Worm (Caenorhabditis elegans) whole organism, early embryonic: ENCODE measurements around the gene DC2.5.

Experiments used
- aly-1 ChIP-seq: sonication (generic microtip); optimal IDR thresholded peaks from 2 replicates; lab custom pipeline; 2016; ENCODE audit warnings: missing genetic modification characterization, missing compliant biosample characterization
- ama-1 ChIP-seq: fragments of 150-350 bp; optimal IDR thresholded peaks from 2 replicates; lab custom pipeline; 2014
- ceh-36 ChIP-seq: sonication (generic microtip); optimal IDR thresholded peaks from 2 replicates; lab custom pipeline; 2016; ENCODE audit warnings: missing genetic modification characterization, inconsistent platforms, missing compliant biosample characterization
- ets-7 ChIP-seq: sonication (generic microtip); optimal IDR thresholded peaks from 2 replicates; lab custom pipeline; 2016; ENCODE audit warnings: missing genotype, missing genetic modification characterization, missing compliant biosample characterization
- flt-1 ChIP-seq: fragments of 200-800 bp; sonication (Bioruptor generic); IDR thresholded peaks from 2 replicates; pipeline ENCODE4 v1.3.6; 2022; ENCODE audit warnings: missing genetic modification characterization, missing compliant biosample characterization
- hmbx-1 ChIP-seq: sonication (generic microtip); optimal IDR thresholded peaks from 2 replicates; lab custom pipeline; 2016; ENCODE audit warnings: mild to moderate bottlenecking, missing genetic modification characterization, missing compliant biosample characterization
- hmg-4 ChIP-seq: fragments of 200-800 bp; sonication (Bioruptor generic); optimal IDR thresholded peaks from 2 replicates; lab custom pipeline; 2018; ENCODE audit warnings: mild to moderate bottlenecking, missing genetic modification characterization, missing compliant biosample characterization
- hnd-1 ChIP-seq: sonication (generic microtip); optimal IDR thresholded peaks from 2 replicates; lab custom pipeline; 2016; ENCODE audit warnings: missing genetic modification characterization, missing compliant biosample characterization
- pes-1 ChIP-seq: fragments of 200-800 bp; sonication (Bioruptor generic); IDR thresholded peaks from 2 replicates; pipeline ENCODE4 v1.3.6; 2022; ENCODE audit warnings: missing genetic modification reagents, missing genetic modification characterization, missing compliant biosample characterization
- sea-1 ChIP-seq: fragments of 200-800 bp; sonication (Bioruptor generic); conservative IDR thresholded peaks from 2 replicates; pipeline ENCODE4 v1.3.6; 2022; ENCODE audit warnings: missing genetic modification characterization, missing compliant biosample characterization
- tbx-11 ChIP-seq: fragments of 200-800 bp; sonication (Bioruptor generic); IDR thresholded peaks from 2 replicates; pipeline ENCODE4 v1.3.6; 2022; ENCODE audit warnings: missing genetic modification characterization, missing compliant biosample characterization
- tra-4 ChIP-seq: sonication (generic microtip); optimal IDR thresholded peaks from 2 replicates; lab custom pipeline; 2017; ENCODE audit warnings: missing genetic modification characterization, missing compliant biosample characterization

- TF ChIP-seq flt-1 (GFP tag; lab: Robert Waterston, UW), result no peak
- no peak for TF ChIP-seq tra-4
- TF ChIP-seq ama-1 (lab: Kevin White, UChicago), result no peak
- TF ChIP-seq aly-1 (tag; lab: Kevin White, UChicago), result no peak
- no peak for TF ChIP-seq hmbx-1 (tag; lab: Kevin White, UChicago)
- no peak for TF ChIP-seq sea-1 (GFP tag; lab: Robert Waterston, UW)
- no peak for TF ChIP-seq hmg-4
- no peak for TF ChIP-seq ceh-36 (tag; lab: Kevin White, UChicago)
- TF ChIP-seq hnd-1 (tag; lab: Kevin White, UChicago), result no peak
- TF ChIP-seq tbx-11 (GFP tag; lab: Robert Waterston, UW), result no peak
- TF ChIP-seq pes-1, result no peak
- TF ChIP-seq ets-7, result no peak
These were observed 26.8 kb downstream of the DC2.5 start, which contains the start of gene arid-1 for ce11 chrV:185694-186217.
